Fruit fly (Drosophila melanogaster): Measurements from ENCODE around the gene eIF2D.

Gene eIF2D

DNA sequence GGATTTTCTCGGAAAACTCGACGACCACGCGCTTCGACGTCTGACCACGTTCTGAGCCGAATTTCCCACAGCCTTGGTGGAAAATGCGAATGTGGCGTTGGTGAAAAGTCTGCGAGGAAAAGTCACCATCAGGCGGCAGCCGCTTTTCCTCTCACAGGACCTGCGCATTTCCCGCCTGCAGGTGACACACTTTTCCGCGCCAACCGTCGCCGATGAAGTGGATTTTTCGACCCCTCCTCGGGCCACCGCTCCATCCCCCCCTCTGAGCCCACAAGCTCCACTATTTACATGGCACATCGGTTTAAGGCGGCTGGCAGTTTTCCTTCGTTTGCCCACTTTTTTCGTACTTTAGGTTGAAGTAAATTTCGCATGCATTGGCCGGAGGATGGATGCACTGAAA lies 43.4 kb upstream of the eIF2D start, which contains the start of gene jus (continued):
- TF ChIP-seq CG8290 (GFP tag; optimal IDR thresholded peaks at IDR 0.05): no peak
- TF ChIP-seq CG8290 (tag; optimal IDR thresholded peaks at IDR 0.05): no peak
- no peak for TF ChIP-seq CG4707 (GFP tag; optimal IDR thresholded peaks at IDR 0.05)
- no peak for TF ChIP-seq NFAT (GFP tag; IDR thresholded peaks at IDR 0.05)
- no peak for TF ChIP-seq CG10959 (GFP tag; IDR thresholded peaks at IDR 0.05)
- no peak for TF ChIP-seq CG13624 (GFP tag; optimal IDR thresholded peaks at IDR 0.05)
- no peak for TF ChIP-seq zen2 (GFP tag; IDR thresholded peaks at IDR 0.05; ENCODE audit: partially characterized antibody)
- TF ChIP-seq p53 (GFP tag; optimal IDR thresholded peaks at IDR 0.05): no peak
- TF ChIP-seq abd-A (tag; optimal IDR thresholded peaks at IDR 0.05): peak; percentile 14

DNA sequence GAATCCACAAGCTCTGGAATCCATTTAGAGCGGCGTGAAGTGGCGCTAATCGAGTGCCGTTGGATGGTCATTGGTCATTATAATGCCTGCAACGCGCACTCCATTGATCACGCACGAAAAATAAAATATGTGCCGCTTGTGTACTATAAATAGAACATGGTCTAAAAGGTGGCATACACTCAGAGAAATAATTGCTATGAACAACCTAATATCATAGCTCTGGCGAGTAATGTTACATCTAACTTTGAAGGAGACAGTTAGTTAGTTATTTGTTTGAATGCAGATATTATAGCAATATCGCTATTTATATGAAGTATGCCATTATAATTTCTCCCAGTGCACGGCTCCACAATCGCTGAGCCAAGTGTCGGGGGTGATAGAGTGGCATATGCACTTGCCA lies 39.4 kb upstream of the eIF2D start:
- TF ChIP-seq CG1603 (tag; optimal IDR thresholded peaks at IDR 0.05) (peak; percentile 6), dati (GFP tag; IDR thresholded peaks at IDR 0.05) (no peak), fru (optimal IDR thresholded peaks at IDR 0.05) (no peak), CG4282 (GFP tag; optimal IDR thresholded peaks at IDR 0.05) (no peak), lab (GFP tag; optimal IDR thresholded peaks at IDR 0.05) (no peak), Mad (GFP tag; optimal IDR thresholded peaks at IDR 0.05) (no peak), CG10565 (GFP tag; optimal IDR thresholded peaks at IDR 0.05) (no peak), Hr39 (optimal IDR thresholded peaks at IDR 0.05) (no peak), CG9727 (GFP tag; optimal IDR thresholded peaks at IDR 0.05) (no peak), HmgD (GFP tag; optimal IDR thresholded peaks at IDR 0.05) (no peak), CG14710 (tag; optimal IDR thresholded peaks at IDR 0.05) (no peak), odd (GFP tag; optimal IDR thresholded peaks at IDR 0.05) (no peak), dmrt99B (tag; optimal IDR thresholded peaks at IDR 0.05) (peak; percentile 6), CG17361 (GFP tag; IDR thresholded peaks at IDR 0.05) (no peak), ato (GFP tag; IDR thresholded peaks at IDR 0.05; ENCODE audit: partially characterized antibody) (no peak), Med (GFP tag) (peak; percentile 68), slbo (GFP tag; IDR thresholded peaks at IDR 0.05) (0 out of 2 replicates have a peak, but pooled peaks have one; percentile 31), sens (GFP tag) (peak; percentile 68), CG10209 (GFP tag; optimal IDR thresholded peaks at IDR 0.05) (no peak), croc (GFP tag; conservative IDR thresholded peaks at IDR 0.05) (no peak), ttk (GFP tag; IDR thresholded peaks at IDR 0.05) (0 out of 2 replicates have a peak, but pooled peaks have one; percentile 7)

DNA sequence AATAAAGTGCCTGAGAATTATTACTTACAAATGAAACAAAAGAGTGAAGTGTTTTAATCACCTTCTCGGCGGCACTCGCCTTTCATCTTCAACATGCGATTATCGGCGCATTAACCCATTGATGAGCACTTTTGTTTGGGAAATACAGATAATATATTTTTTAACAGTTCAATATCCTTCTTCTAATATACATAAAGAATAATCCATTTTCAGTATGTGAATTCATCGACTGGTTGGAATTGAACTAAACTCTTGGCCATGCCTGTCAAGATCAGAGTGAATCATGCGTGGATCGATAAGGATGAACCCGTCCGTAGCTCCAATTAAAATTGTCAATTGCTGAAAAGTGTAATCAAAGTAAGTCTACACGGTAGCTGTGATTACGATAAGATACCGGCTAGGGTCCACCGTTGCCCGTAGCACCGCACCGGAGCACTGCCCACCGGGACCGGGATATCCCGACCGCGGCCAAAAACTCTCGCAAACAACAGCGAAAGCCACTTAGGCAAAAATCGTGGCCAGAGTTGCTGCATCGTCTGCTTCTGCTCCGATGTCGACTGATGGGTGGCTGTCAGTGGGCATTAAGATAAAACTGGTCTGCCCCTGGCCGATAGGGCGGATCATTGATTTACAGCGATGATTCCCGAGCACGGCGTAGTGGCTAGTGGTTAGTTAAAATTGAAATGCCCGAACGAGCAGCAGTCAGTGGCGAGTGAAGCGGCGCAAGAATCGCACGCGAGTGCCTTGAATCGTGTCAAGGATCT lies 13.5 kb upstream of the eIF2D start, which contains the start of gene CG11898:
CG11898 (plus strand) TSS at position 714 of the 764 bp plus-strand sequence.
- TF ChIP-seq Blimp-1 (GFP tag; optimal IDR thresholded peaks at IDR 0.05): no peak
- TF ChIP-seq prd (optimal IDR thresholded peaks at IDR 0.05): no peak
- TF ChIP-seq prd (GFP tag; IDR thresholded peaks at IDR 0.05): no peak
- no peak for TF ChIP-seq salm (tag; optimal IDR thresholded peaks at IDR 0.05)
- TF ChIP-seq CG4360 (GFP tag; IDR thresholded peaks at IDR 0.05): no peak
- TF ChIP-seq CG1792 (GFP tag; optimal IDR thresholded peaks at IDR 0.05): no peak
- TF ChIP-seq CG2889 (GFP tag; IDR thresholded peaks at IDR 0.05): no peak
- TF ChIP-seq exex (tag; optimal IDR thresholded peaks at IDR 0.05): peak; percentile 84
- TF ChIP-seq Awh (GFP tag; IDR thresholded peaks at IDR 0.05): no peak
- TF ChIP-seq Ptx1 (GFP tag; IDR thresholded peaks at IDR 0.05): no peak
- peak; percentile 56 for TF ChIP-seq CG11696 (GFP tag; IDR thresholded peaks at IDR 0.05)
- peak; percentile 60 for TF ChIP-seq grn (GFP tag; optimal IDR thresholded peaks at IDR 0.05)
- TF ChIP-seq CG18599 (GFP tag; optimal IDR thresholded peaks at IDR 0.05): peak; percentile 36
- no peak for TF ChIP-seq CG8281 (tag; optimal IDR thresholded peaks at IDR 0.05)
- no peak for TF ChIP-seq CG42726 (GFP tag; IDR thresholded peaks at IDR 0.05; ENCODE audit: partially characterized antibody)
- no peak for TF ChIP-seq kay (GFP tag; optimal IDR thresholded peaks at IDR 0.05)
- TF ChIP-seq CG13894 (tag; optimal IDR thresholded peaks at IDR 0.05): no peak
- TF ChIP-seq mirr (GFP tag; optimal IDR thresholded peaks at IDR 0.05): peak; percentile 36
- no peak for TF ChIP-seq pum (GFP tag; optimal IDR thresholded peaks at IDR 0.05)
- no peak for TF ChIP-seq CG18262 (tag; optimal IDR thresholded peaks at IDR 0.05)

Measured in whole organism, embryonic.